Worm (Caenorhabditis elegans): ENCODE results near the gene C53D6.6.
A peak's percentile ranks its signal among the peaks of the same experiment; 100 is the strongest.

C53D6.6 gene

ce11 chrIV:9032550-9032949 lies at the start of gene C53D6.6:
TSS of gene C53D6.6 (minus strand) at chrIV:9032667.
- TF ChIP-seq efl-1 (optimal IDR thresholded peaks at IDR 0.05), result peak; percentile 5 to 17
- TF ChIP-seq efl-1 (GFP tag; optimal IDR thresholded peaks at IDR 0.05 in 1 of 2), result no peak
- TF ChIP-seq blmp-1 (tag; optimal IDR thresholded peaks at IDR 0.05), result peak; percentile 71
- TF ChIP-seq F16B12.6 (tag; optimal IDR thresholded peaks at IDR 0.05), result peak; percentile 4
- TF ChIP-seq mep-1 (tag; optimal IDR thresholded peaks at IDR 0.05), result peak; percentile 50
- no peak for TF ChIP-seq nhr-71 (tag; optimal IDR thresholded peaks at IDR 0.05)
- TF ChIP-seq dpl-1 (GFP tag; optimal IDR thresholded peaks at IDR 0.05), result peak in 1 of 3 experiments; percentile 2

- TF ChIP-seq swsn-7 (tag; optimal IDR thresholded peaks at IDR 0.05), result no peak
- TF ChIP-seq lin-39 (tag; optimal IDR thresholded peaks at IDR 0.05), result no peak
- TF ChIP-seq unc-30 (tag; optimal IDR thresholded peaks at IDR 0.05), result no peak
- TF ChIP-seq nhr-12 (tag; optimal IDR thresholded peaks at IDR 0.05), result no peak
- TF ChIP-seq lin-35 (GFP tag; optimal IDR thresholded peaks at IDR 0.05), result no peak
- TF ChIP-seq nhr-19 (GFP tag; conservative IDR thresholded peaks at IDR 0.05), result no peak
- no peak for TF ChIP-seq pax-3 (tag; optimal IDR thresholded peaks at IDR 0.05)
- no peak for TF ChIP-seq hlh-17 (GFP tag; optimal IDR thresholded peaks at IDR 0.05; ENCODE audit: borderline replicate concordance)
- no peak for TF ChIP-seq zag-1 (tag; optimal IDR thresholded peaks at IDR 0.05)
- TF ChIP-seq mab-9 (GFP tag; IDR thresholded peaks at IDR 0.05), result no peak
Observed at ce11 chrIV:9082055-9082454, 49.6 kb upstream of the C53D6.6 start, which contains the start of gene twk-8. TSS of gene twk-8 (plus strand) at chrIV:9082355.

- no peak for TF ChIP-seq fos-1 (tag; optimal IDR thresholded peaks at IDR 0.05)
- no peak for TF ChIP-seq C34B4.2 (tag; optimal IDR thresholded peaks at IDR 0.05)
- TF ChIP-seq xbp-1 (tag; optimal IDR thresholded peaks at IDR 0.05), result no peak
- peak; percentile 72 for TF ChIP-seq rnt-1 (tag; optimal IDR thresholded peaks at IDR 0.05)
- no peak for TF ChIP-seq unc-86 (tag; optimal IDR thresholded peaks at IDR 0.05)
- peak in 1 of 2 experiments; percentile 15 for TF ChIP-seq efl-1 (optimal IDR thresholded peaks at IDR 0.05)
- peak in 1 of 2 experiments; percentile 45 for TF ChIP-seq efl-1 (GFP tag; optimal IDR thresholded peaks at IDR 0.05 in 1 of 2)
- TF ChIP-seq lin-35 (GFP tag; optimal IDR thresholded peaks at IDR 0.05), result peak in 1 of 2 experiments; percentile 3
- TF ChIP-seq sox-4 (tag; optimal IDR thresholded peaks at IDR 0.05), result no peak
- TF ChIP-seq mdl-1 (tag; optimal IDR thresholded peaks at IDR 0.05), result no peak
- peak; percentile 70 for TF ChIP-seq nhr-71 (tag; optimal IDR thresholded peaks at IDR 0.05)
- TF ChIP-seq nhr-19 (GFP tag; conservative IDR thresholded peaks at IDR 0.05), result peak; percentile 25; the same call in 1 of the 2 replicates
- TF ChIP-seq pag-3 (tag; optimal IDR thresholded peaks at IDR 0.05; ENCODE audit: borderline replicate concordance, insufficient read depth), result no peak
- peak; percentile 73 for TF ChIP-seq unc-130 (tag; optimal IDR thresholded peaks at IDR 0.05)
- peak; percentile 78 for TF ChIP-seq lin-14 (GFP tag; optimal IDR thresholded peaks at IDR 0.05)
- TF ChIP-seq fkh-10 (GFP tag; optimal IDR thresholded peaks at IDR 0.05), result no peak
- no peak for TF ChIP-seq unc-98 (GFP tag; IDR thresholded peaks at IDR 0.05)
- TF ChIP-seq snpc-4 (tag; optimal IDR thresholded peaks at IDR 0.05), result no peak
- no peak for TF ChIP-seq irx-1 (tag; optimal IDR thresholded peaks at IDR 0.05)
- no peak for TF ChIP-seq ces-1 (GFP tag; optimal IDR thresholded peaks at IDR 0.05)
- peak; percentile 11 for TF ChIP-seq nhr-20 (tag; optimal IDR thresholded peaks at IDR 0.05)
- no peak for TF ChIP-seq hpl-2 (GFP tag; optimal IDR thresholded peaks at IDR 0.05)
- no peak for TF ChIP-seq blmp-1 (tag; optimal IDR thresholded peaks at IDR 0.05)
- no peak for TF ChIP-seq egl-27 (tag; optimal IDR thresholded peaks at IDR 0.05)
- no peak for TF ChIP-seq tlp-1 (tag; optimal IDR thresholded peaks at IDR 0.05)
- no peak for TF ChIP-seq C04F5.9 (tag; optimal IDR thresholded peaks at IDR 0.05)
- no peak for TF ChIP-seq ceh-88 (GFP tag; IDR thresholded peaks at IDR 0.05)
- TF ChIP-seq snu-23 (GFP tag; optimal IDR thresholded peaks at IDR 0.05), result peak; percentile 44
- peak in 1 of 2 experiments; percentile 31 for TF ChIP-seq lsy-2 (tag; optimal IDR thresholded peaks at IDR 0.05)
- TF ChIP-seq lir-3 (tag; optimal IDR thresholded peaks at IDR 0.05; ENCODE audit: poor library complexity), result no peak
Observed at ce11 chrIV:9080201-9080600, 47.7 kb upstream of the C53D6.6 start.

All from whole organism, L1 larva.